Fruit fly (Drosophila melanogaster) whole organism, embryonic: ENCODE measurements around the gene cni.
A peak's percentile ranks its signal among the peaks of the same experiment; 100 is the strongest.

Experiments used
- Adf1 ChIP-seq: fragments of 200-800 bp; sonication (Bioruptor generic); IDR thresholded peaks from 2 replicates; pipeline ENCODE4 v1.3.6; 2022; ENCODE audit warnings: missing biosample characterization, missing genetic modification characterization
- Asciz ChIP-seq: fragments of 200-800 bp; sonication (Bioruptor generic); optimal IDR thresholded peaks from 2 replicates; lab custom pipeline; 2017; ENCODE audit warnings: missing biosample characterization, mild to moderate bottlenecking, missing genetic modification characterization, missing genetic modification reagents
- CG10321 ChIP-seq: fragments of 200-800 bp; sonication (Bioruptor generic); IDR thresholded peaks from 2 replicates; pipeline ENCODE4 v1.3.6; 2022; ENCODE audit warnings: missing biosample characterization, missing genetic modification characterization
- CG10959 ChIP-seq: fragments of 200-800 bp; sonication (Bioruptor generic); IDR thresholded peaks from 2 replicates; pipeline ENCODE4 v1.3.6; 2022; ENCODE audit warnings: missing biosample characterization, missing genetic modification characterization
- CG11560 ChIP-seq: fragments of 200-800 bp; sonication (Bioruptor generic); IDR thresholded peaks from 3 replicates; pipeline ENCODE4 v1.3.6; 2022; ENCODE audit warnings: missing biosample characterization, missing genetic modification characterization
- CG11696 ChIP-seq: fragments of 200-800 bp; sonication (Bioruptor generic); IDR thresholded peaks from 2 replicates; pipeline ENCODE4 v1.3.6; 2022; ENCODE audit warnings: missing biosample characterization, missing genetic modification characterization
- CG13894 ChIP-seq: fragments of 200-800 bp; sonication (Bioruptor generic); optimal IDR thresholded peaks from 3 replicates; lab custom pipeline; 2018; ENCODE audit warnings: missing biosample characterization, mild to moderate bottlenecking, missing genetic modification characterization, moderate library complexity
- CG14965 ChIP-seq: fragments of 200-800 bp; sonication (Bioruptor generic); optimal IDR thresholded peaks from 2 replicates; lab custom pipeline; 2016; ENCODE audit warnings: missing biosample characterization, missing genetic modification characterization, borderline replicate concordance
- CG16779 ChIP-seq: fragments of 200-800 bp; sonication (Bioruptor generic); IDR thresholded peaks from 2 replicates; pipeline ENCODE4 v1.3.6; 2022; ENCODE audit warnings: missing biosample characterization, missing genetic modification characterization
- CG18619 ChIP-seq: fragments of 200-800 bp; sonication (Bioruptor generic); optimal IDR thresholded peaks from 3 replicates; lab custom pipeline; 2017; ENCODE audit warnings: missing biosample characterization, mild to moderate bottlenecking, missing genetic modification characterization
- CG2889 ChIP-seq: fragments of 200-800 bp; sonication (Bioruptor generic); IDR thresholded peaks from 3 replicates; pipeline ENCODE4 v1.3.6; 2022; ENCODE audit warnings: missing biosample characterization, missing genetic modification characterization
- CG3726 ChIP-seq: fragments of 200-800 bp; sonication (Bioruptor generic); IDR thresholded peaks from 3 replicates; pipeline ENCODE4, ENCODE4 v1.3.6; 2022; ENCODE audit warnings: missing biosample characterization, missing genetic modification characterization
- CG43689 ChIP-seq: fragments of 200-800 bp; sonication (Bioruptor generic); IDR thresholded peaks from 2 replicates; pipeline ENCODE4 v1.3.6; 2022; ENCODE audit warnings: missing biosample characterization, missing genetic modification characterization
- CG6254 ChIP-seq: fragments of 200-800 bp; sonication (Bioruptor generic); optimal IDR thresholded peaks from 3 replicates; lab custom pipeline; 2017; ENCODE audit warnings: mild to moderate bottlenecking, missing biosample characterization, missing genetic modification reagents, missing genetic modification characterization
- CG6854 ChIP-seq: fragments of 200-800 bp; sonication (Bioruptor generic); optimal IDR thresholded peaks from 3 replicates; lab custom pipeline; 2017; ENCODE audit warnings: missing biosample characterization, mild to moderate bottlenecking, missing genetic modification characterization
- CG7745 ChIP-seq: fragments of 200-800 bp; sonication (Bioruptor generic); optimal IDR thresholded peaks from 2 replicates; lab custom pipeline; 2018; ENCODE audit warnings: missing biosample characterization, mild to moderate bottlenecking, missing genetic modification characterization, moderate library complexity
- CG8765 ChIP-seq: fragments of 200-800 bp; sonication (Bioruptor generic); IDR thresholded peaks from 2 replicates; pipeline ENCODE4 v1.3.6; 2022; ENCODE audit warnings: missing biosample characterization, missing genetic modification characterization
- Camta ChIP-seq: fragments of 200-800 bp; sonication (Bioruptor generic); optimal IDR thresholded peaks from 2 replicates; lab custom pipeline; 2016; ENCODE audit warnings: missing biosample characterization, missing genetic modification characterization
- E2f1 ChIP-seq: fragments of 200-800 bp; sonication (Bioruptor generic); IDR thresholded peaks from 2 replicates; pipeline ENCODE4 v1.3.6; 2022; ENCODE audit warnings: missing biosample characterization, missing genetic modification characterization
- Ets97D ChIP-seq: fragments of 200-800 bp; sonication (Bioruptor generic); optimal IDR thresholded peaks from 3 replicates; lab custom pipeline; 2016; ENCODE audit warnings: missing biosample characterization, missing genetic modification characterization
- GATAe ChIP-seq: fragments of 200-800 bp; sonication (Bioruptor generic); conservative IDR thresholded peaks from 2 replicates; pipeline ENCODE4 v1.3.6; 2022; ENCODE audit warnings: missing biosample characterization, missing genetic modification characterization
- Gug ChIP-seq: fragments of 200-800 bp; sonication (Bioruptor generic); IDR thresholded peaks from 4 replicates; pipeline ENCODE4 v1.3.6; 2022; ENCODE audit warnings: missing biosample characterization, missing genetic modification characterization
- HmgD ChIP-seq: fragments of 200-800 bp; sonication (Bioruptor generic); optimal IDR thresholded peaks from 3 replicates; lab custom pipeline; 2016; ENCODE audit warnings: missing biosample characterization, missing genetic modification characterization
- Hmx ChIP-seq: fragments of 200-800 bp; sonication (Bioruptor generic); optimal IDR thresholded peaks from 2 replicates; lab custom pipeline; 2016; ENCODE audit warnings: missing biosample characterization, missing genetic modification characterization
- MBD-R2 ChIP-seq: fragments of 200-800 bp; sonication (Bioruptor generic); IDR thresholded peaks from 2 replicates; pipeline ENCODE4 v1.3.6; 2022; ENCODE audit warnings: missing biosample characterization, missing genetic modification characterization
- MTF-1 ChIP-seq: fragments of 200-800 bp; sonication (Bioruptor generic); optimal IDR thresholded peaks from 2 replicates; lab custom pipeline; 2018; ENCODE audit warnings: missing biosample characterization, mild to moderate bottlenecking, missing genetic modification characterization, borderline replicate concordance
- Scr ChIP-seq: fragments of 200-800 bp; sonication (Bioruptor generic); IDR thresholded peaks from 2 replicates; pipeline ENCODE4 v1.3.6; 2022; ENCODE audit warnings: missing biosample characterization, missing genetic modification characterization; ENCODE audit not compliant: partially characterized antibody
- Side ChIP-seq: fragments of 200-800 bp; sonication (Bioruptor generic); optimal IDR thresholded peaks from 2 replicates; lab custom pipeline; 2016; ENCODE audit warnings: missing biosample characterization, missing genetic modification characterization
- Six4 ChIP-seq: fragments of 200-800 bp; sonication (Bioruptor generic); optimal IDR thresholded peaks from 2 replicates; lab custom pipeline; 2016; ENCODE audit warnings: missing biosample characterization, missing genetic modification characterization
- amos ChIP-seq: fragments of 200-800 bp; sonication (Bioruptor generic); IDR thresholded peaks from 2 replicates; pipeline ENCODE4 v1.3.6; 2022; ENCODE audit warnings: missing biosample characterization, missing genetic modification characterization; ENCODE audit not compliant: partially characterized antibody
- br ChIP-seq: fragments of >200 bp; optimal IDR thresholded peaks from 2 replicates; lab custom pipeline; 2017
- cad ChIP-seq: fragments of >200 bp; optimal IDR thresholded peaks from 2 replicates; lab custom pipeline; 2017; ENCODE audit warnings: missing biosample characterization, missing genetic modification characterization
- cato ChIP-seq: fragments of 200-800 bp; sonication (Bioruptor generic); optimal IDR thresholded peaks from 2 replicates; lab custom pipeline; 2016; ENCODE audit warnings: missing biosample characterization, missing genetic modification characterization, borderline replicate concordance
- emc ChIP-seq: fragments of 200-800 bp; sonication (Bioruptor generic); optimal IDR thresholded peaks from 2 replicates; lab custom pipeline; 2016; ENCODE audit warnings: missing biosample characterization, missing genetic modification characterization
- en ChIP-seq: fragments of 200-800 bp; sonication (Bioruptor generic); optimal IDR thresholded peaks from 2 replicates; lab custom pipeline; 2016; ENCODE audit warnings: missing biosample characterization, missing genetic modification characterization
- fu2 ChIP-seq: fragments of 200-800 bp; sonication (Bioruptor generic); optimal IDR thresholded peaks from 2 replicates; lab custom pipeline; 2016; ENCODE audit warnings: missing biosample characterization, missing genetic modification characterization
- gfzf ChIP-seq: fragments of 200-800 bp; sonication (Bioruptor generic); optimal IDR thresholded peaks from 2 replicates; lab custom pipeline; 2016; ENCODE audit warnings: missing biosample characterization, mild to moderate bottlenecking, missing genetic modification characterization, moderate library complexity
- gsb ChIP-seq: fragments of 200-800 bp; sonication (Bioruptor generic); IDR thresholded peaks from 2 replicates; pipeline ENCODE4 v1.3.6; 2022; ENCODE audit warnings: missing biosample characterization, missing genetic modification characterization
- hbn ChIP-seq: fragments of 200-800 bp; sonication (Bioruptor generic); IDR thresholded peaks from 2 replicates; pipeline ENCODE4 v1.3.6; 2022; ENCODE audit warnings: missing biosample characterization, missing genetic modification characterization; ENCODE audit not compliant: partially characterized antibody
- kay ChIP-seq: fragments of 200-800 bp; sonication (Bioruptor generic); optimal IDR thresholded peaks from 2 replicates; lab custom pipeline; 2016; ENCODE audit warnings: missing biosample characterization, missing genetic modification characterization
- mirr ChIP-seq: fragments of 200-800 bp; sonication (Bioruptor generic); optimal IDR thresholded peaks from 3 replicates; lab custom pipeline; 2018; ENCODE audit warnings: missing biosample characterization, mild to moderate bottlenecking, missing genetic modification characterization
- nerfin-2 ChIP-seq: fragments of 200-800 bp; sonication (Bioruptor generic); IDR thresholded peaks from 2 replicates; pipeline ENCODE4 v1.3.6; 2022; ENCODE audit warnings: missing biosample characterization, missing genetic modification characterization; ENCODE audit not compliant: partially characterized antibody
- onecut ChIP-seq: fragments of 200-800 bp; sonication (Bioruptor generic); IDR thresholded peaks from 2 replicates; pipeline ENCODE4 v1.3.6; 2022; ENCODE audit warnings: missing biosample characterization, missing genetic modification characterization
- otp ChIP-seq: fragments of 200-800 bp; sonication (Bioruptor generic); IDR thresholded peaks from 3 replicates; pipeline ENCODE4, ENCODE4 v1.3.6; 2022; ENCODE audit warnings: missing biosample characterization, missing genetic modification characterization
- phol ChIP-seq: fragments of 200-800 bp; sonication (Bioruptor generic); optimal IDR thresholded peaks from 3 replicates; lab custom pipeline; 2018; ENCODE audit warnings: missing biosample characterization, mild to moderate bottlenecking, missing genetic modification characterization, moderate library complexity
- pnt ChIP-seq: fragments of 200-800 bp; sonication (Bioruptor generic); optimal IDR thresholded peaks from 3 replicates; lab custom pipeline; 2016; ENCODE audit warnings: missing biosample characterization, missing genetic modification characterization
- ro ChIP-seq: fragments of 200-800 bp; sonication (Bioruptor generic); IDR thresholded peaks from 2 replicates; pipeline ENCODE4 v1.3.6; 2022; ENCODE audit warnings: missing biosample characterization, missing genetic modification characterization
- row ChIP-seq: fragments of 200-800 bp; sonication (Bioruptor generic); IDR thresholded peaks from 3 replicates; pipeline ENCODE4 v1.3.6; 2022; ENCODE audit warnings: missing biosample characterization, missing genetic modification characterization
- salm ChIP-seq: fragments of 200-800 bp; sonication (Bioruptor generic); optimal IDR thresholded peaks from 2 replicates; lab custom pipeline; 2018; ENCODE audit warnings: missing biosample characterization, mild to moderate bottlenecking, missing genetic modification characterization
- schlank ChIP-seq: fragments of 200-800 bp; sonication (Bioruptor generic); optimal IDR thresholded peaks from 2 replicates; lab custom pipeline; 2018; ENCODE audit warnings: missing biosample characterization, mild to moderate bottlenecking, missing genetic modification characterization
- tap ChIP-seq: fragments of 200-800 bp; optimal IDR thresholded peaks from 3 replicates; lab custom pipeline; 2019; ENCODE audit warnings: missing biosample characterization, mild to moderate bottlenecking, missing genetic modification characterization, moderate library complexity
- tll ChIP-seq, 2 experiments: fragments of 200-800 bp in 1 of 2; fragments of >200 bp in 1 of 2; sonication (Bioruptor generic) in 1 of 2; optimal IDR thresholded peaks; 2 replicates each; lab custom pipeline; 2017 to 2019; ENCODE audit warnings: missing biosample characterization in 2 of 2, missing genetic modification characterization in 2 of 2, mild to moderate bottlenecking in 1 of 2, moderate library complexity in 1 of 2

cni gene

DNA sequence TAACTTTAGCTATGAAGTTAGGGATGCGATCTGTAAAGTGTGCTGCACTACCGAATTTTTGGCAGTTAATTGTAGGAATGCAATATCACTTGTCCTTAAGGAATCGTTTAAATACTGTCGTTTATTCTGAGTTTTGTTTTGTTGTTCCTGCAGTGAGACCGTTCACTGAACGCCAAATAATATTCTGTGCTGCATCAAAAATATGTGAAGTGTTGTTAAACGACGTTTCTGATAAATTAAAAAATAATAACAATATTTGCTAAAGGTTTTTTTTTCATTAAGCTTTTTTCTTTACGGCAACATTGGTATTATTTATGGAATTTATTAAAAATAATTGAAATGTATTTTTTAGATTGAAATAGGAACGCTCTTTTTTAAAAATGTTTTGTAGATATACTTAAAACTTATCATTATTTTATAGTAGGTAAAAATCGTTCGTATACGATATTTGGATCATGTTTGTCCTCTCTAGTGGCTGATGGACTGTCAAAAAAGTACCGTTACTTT is 7.7 kb downstream of the cni start, which contains the start of gene GMF (continued):
- TF ChIP-seq MTF-1 (GFP tag; lab: Kevin White, UChicago), result no peak
- TF ChIP-seq HmgD, result no peak
- TF ChIP-seq GATAe (GFP tag; lab: Robert Waterston, UW), result no peak
- no peak for TF ChIP-seq CG6854
- TF ChIP-seq CG43689 (GFP tag; lab: Robert Waterston, UW), result no peak
- no peak for TF ChIP-seq hbn (GFP tag; lab: Robert Waterston, UW)
- TF ChIP-seq Camta (GFP tag; lab: Kevin White, UChicago), result no peak
- no peak for TF ChIP-seq en (GFP tag; lab: Kevin White, UChicago)
- TF ChIP-seq CG7745 (tag; lab: Kevin White, UChicago), result no peak
- TF ChIP-seq CG11696 (GFP tag; lab: Robert Waterston, UW), result no peak
- TF ChIP-seq br, result no peak
- no peak for TF ChIP-seq CG14965 (GFP tag; lab: Kevin White, UChicago)
- no peak for TF ChIP-seq CG13894 (tag; lab: Kevin White, UChicago)
- no peak for TF ChIP-seq ro
- no peak for TF ChIP-seq onecut
- TF ChIP-seq CG11560 (tag; lab: Robert Waterston, UW), result no peak
- TF ChIP-seq CG10321 (GFP tag; lab: Robert Waterston, UW), result no peak
- TF ChIP-seq schlank (tag; lab: Kevin White, UChicago), result no peak
- TF ChIP-seq gfzf (GFP tag; lab: Kevin White, UChicago), result peak; percentile 78
- no peak for TF ChIP-seq fu2 (GFP tag; lab: Kevin White, UChicago)
- no peak for TF ChIP-seq pnt (GFP tag; lab: Kevin White, UChicago)
- peak; percentile 65 for TF ChIP-seq MBD-R2
- TF ChIP-seq CG10959, result no peak
- no peak for TF ChIP-seq nerfin-2 (GFP tag; lab: Robert Waterston, UW)
- TF ChIP-seq Hmx, result peak; percentile 25
- peak; percentile 11 for TF ChIP-seq cato (GFP tag; lab: Kevin White, UChicago)
- TF ChIP-seq tll (GFP tag; optimal IDR thresholded peaks at IDR 0.05; lab: Kevin White, UChicago), result no peak
- TF ChIP-seq Gug (GFP tag; lab: Robert Waterston, UW), result no peak
- TF ChIP-seq CG3726 (GFP tag; lab: Robert Waterston, UW), result no peak
- no peak for TF ChIP-seq E2f1
- peak; percentile 79 for TF ChIP-seq kay (GFP tag; lab: Kevin White, UChicago)
- peak; percentile 70 for TF ChIP-seq phol
- no peak for TF ChIP-seq cad (GFP tag; lab: Kevin White, UChicago)
- no peak for TF ChIP-seq mirr (GFP tag; lab: Kevin White, UChicago)
- no peak for TF ChIP-seq tap (tag; lab: Kevin White, UChicago)
- TF ChIP-seq CG18619, result peak; percentile 8
- TF ChIP-seq otp (GFP tag; lab: Robert Waterston, UW), result no peak
- no peak for TF ChIP-seq CG2889 (GFP tag; lab: Robert Waterston, UW)
- TF ChIP-seq CG6254 (GFP tag; lab: Kevin White, UChicago), result no peak
- peak; percentile 45 for TF ChIP-seq Ets97D (GFP tag; lab: Kevin White, UChicago)
- no peak for TF ChIP-seq gsb (GFP tag; lab: Robert Waterston, UW)
- TF ChIP-seq row, result peak; percentile 78
- no peak for TF ChIP-seq Side (GFP tag; lab: Kevin White, UChicago)
- TF ChIP-seq CG8765, result no peak
- no peak; the same call in 1 of the 2 replicates for TF ChIP-seq amos (GFP tag; lab: Robert Waterston, UW)
- peak; percentile 26; the same call in 1 of the 2 replicates for TF ChIP-seq Adf1
- TF ChIP-seq Scr (GFP tag; lab: Robert Waterston, UW), result peak; percentile 44; the same call in 1 of the 2 replicates
- TF ChIP-seq Six4 (GFP tag; lab: Kevin White, UChicago), result peak; percentile 6
- peak; percentile 26 for TF ChIP-seq Asciz (GFP tag; lab: Kevin White, UChicago)
- TF ChIP-seq salm (tag; lab: Kevin White, UChicago), result peak; percentile 6
- TF ChIP-seq emc, result no peak
- TF ChIP-seq CG16779 (GFP tag; lab: Robert Waterston, UW), result no peak
